Worm (Caenorhabditis elegans): Measurements from ENCODE around the gene F13E9.19.

DNA sequence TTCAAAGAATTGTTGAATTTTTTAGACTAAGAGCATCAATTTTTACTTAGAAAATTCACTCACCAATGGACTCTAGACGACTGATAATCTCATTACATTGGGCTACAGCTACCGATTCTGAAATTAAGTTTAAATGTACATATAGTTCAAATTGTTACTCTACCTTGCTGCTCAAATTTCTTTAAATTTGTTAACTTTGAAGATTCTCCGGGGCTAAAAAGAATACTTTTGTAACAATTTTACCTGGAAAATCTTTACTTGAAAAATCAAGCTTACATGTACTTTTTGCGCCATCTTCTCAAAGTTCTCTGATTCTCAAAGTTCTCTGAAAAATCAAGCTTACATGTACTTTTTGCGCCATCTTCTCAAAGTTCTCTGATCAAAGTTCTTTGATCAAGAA lies 19.7 kb upstream of the F13E9.19 start, which contains the start of gene sdz-13:
- TF ChIP-seq lin-15B (tag; optimal IDR thresholded peaks at IDR 0.05) (no peak), lin-13 (GFP tag; optimal IDR thresholded peaks at IDR 0.05) (no peak), snpc-4 (tag; optimal IDR thresholded peaks at IDR 0.05) (no peak), nhr-76 (tag; optimal IDR thresholded peaks at IDR 0.05) (no peak), pax-3 (tag; optimal IDR thresholded peaks at IDR 0.05) (no peak), elt-2 (tag; optimal IDR thresholded peaks at IDR 0.05) (no peak), sox-4 (tag; optimal IDR thresholded peaks at IDR 0.05) (no peak), mdl-1 (tag; optimal IDR thresholded peaks at IDR 0.05) (no peak), lsy-2 (tag; optimal IDR thresholded peaks at IDR 0.05) (no peak)
